Worm (Caenorhabditis elegans): ENCODE measurements around the gene F58D2.4.

F58D2.4 gene

ce11 chrIV:13188959-13189358 lies at the start of gene F58D2.4:
Gene F58D2.4, minus strand, starts transcription at chrIV:13189059.
- TF ChIP-seq ceh-14 (tag; optimal IDR thresholded peaks at IDR 0.05) (no peak), npax-4 (tag; optimal IDR thresholded peaks at IDR 0.05) (no peak), sox-2 (GFP tag; IDR thresholded peaks at IDR 0.05) (no peak), ahr-1 (tag; optimal IDR thresholded peaks at IDR 0.05) (no peak), pax-1 (tag; optimal IDR thresholded peaks at IDR 0.05) (no peak), ceh-34 (tag; optimal IDR thresholded peaks at IDR 0.05) (no peak), ets-4 (tag; optimal IDR thresholded peaks at IDR 0.05) (no peak), ztf-16 (tag; optimal IDR thresholded peaks at IDR 0.05) (no peak), K02D7.2 (tag; optimal IDR thresholded peaks at IDR 0.05) (no peak), pat-9 (tag; optimal IDR thresholded peaks at IDR 0.05) (no peak)

- no peak for TF ChIP-seq ceh-19 (GFP tag; optimal IDR thresholded peaks at IDR 0.05)
- TF ChIP-seq ceh-24 (tag; optimal IDR thresholded peaks at IDR 0.05): no peak
- TF ChIP-seq nhr-11 (tag; optimal IDR thresholded peaks at IDR 0.05): no peak
- no peak for TF ChIP-seq tbx-7 (tag; optimal IDR thresholded peaks at IDR 0.05)
- TF ChIP-seq ceh-31 (tag; optimal IDR thresholded peaks at IDR 0.05): no peak
- no peak for TF ChIP-seq lin-11 (tag; optimal IDR thresholded peaks at IDR 0.05)
- no peak for TF ChIP-seq pax-1 (tag; optimal IDR thresholded peaks at IDR 0.05)
- no peak for TF ChIP-seq pqm-1 (tag; optimal IDR thresholded peaks at IDR 0.05)
- TF ChIP-seq syd-9 (tag; optimal IDR thresholded peaks at IDR 0.05): no peak
- TF ChIP-seq hlh-6 (tag; optimal IDR thresholded peaks at IDR 0.05): no peak
- no peak for TF ChIP-seq nhr-232 (tag; optimal IDR thresholded peaks at IDR 0.05)
- no peak for TF ChIP-seq eyg-1 (tag; optimal IDR thresholded peaks at IDR 0.05)
- TF ChIP-seq ceh-18 (tag; optimal IDR thresholded peaks at IDR 0.05): no peak
- no peak for TF ChIP-seq tbx-2 (tag; optimal IDR thresholded peaks at IDR 0.05)
- no peak for TF ChIP-seq sdc-2 (tag; optimal IDR thresholded peaks at IDR 0.05)
Measured at ce11 chrIV:13236485-13236884, 47.6 kb upstream of the F58D2.4 start, which contains the start of gene pwp-1. Gene pwp-1, minus strand, starts transcription at chrIV:13236585.

DNA sequence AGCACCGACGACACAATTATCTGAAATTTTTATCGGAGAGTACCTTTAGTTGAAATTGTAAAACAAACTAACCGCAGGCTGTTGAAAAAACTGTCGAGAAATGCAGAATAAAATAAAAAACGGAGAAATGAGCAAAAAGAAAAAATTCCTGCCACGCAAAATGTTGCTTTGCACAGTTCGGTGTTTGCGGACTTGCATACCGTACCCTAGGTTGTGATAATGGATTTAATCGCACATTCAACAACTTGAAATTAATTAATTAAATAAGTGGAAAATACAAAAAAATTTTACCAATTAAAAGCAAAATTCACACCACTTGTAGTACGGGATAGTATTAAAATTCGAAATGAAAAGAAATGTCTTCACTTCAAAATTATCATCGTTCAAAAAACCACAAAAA lies 42.5 kb upstream of the F58D2.4 start:
- TF ChIP-seq unc-42 (tag; optimal IDR thresholded peaks at IDR 0.05): peak; percentile 77
- no peak for TF ChIP-seq ceh-19 (GFP tag; optimal IDR thresholded peaks at IDR 0.05)
- TF ChIP-seq nfya-1 (tag; optimal IDR thresholded peaks at IDR 0.05): peak; percentile 47

DNA sequence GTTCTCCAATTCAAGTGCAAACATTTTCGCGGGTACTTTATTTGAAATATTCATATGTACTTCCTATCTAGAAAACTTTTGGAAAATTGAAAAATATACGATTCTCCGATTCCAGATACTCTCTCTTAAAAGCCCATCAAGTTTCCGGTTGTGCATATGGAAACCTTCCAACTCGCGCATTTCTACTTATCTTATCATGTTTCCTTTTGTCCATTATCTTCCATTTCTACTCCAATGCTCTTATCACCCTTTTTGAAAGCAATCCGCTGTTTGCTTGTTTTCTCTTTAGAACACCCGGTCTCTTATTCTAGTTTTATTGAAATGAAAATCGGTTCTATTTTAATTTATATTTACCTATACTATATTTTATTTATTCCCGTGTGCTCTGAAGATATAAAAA lies 32.8 kb upstream of the F58D2.4 start, which contains the start of gene C48D1.5:
C48D1.5 (plus strand) TSS at position 301 of the 400 bp plus-strand sequence.
- TF ChIP-seq ceh-14 (tag; optimal IDR thresholded peaks at IDR 0.05): no peak
- TF ChIP-seq ztf-16 (tag; optimal IDR thresholded peaks at IDR 0.05): no peak
- no peak for TF ChIP-seq ceh-30 (tag; optimal IDR thresholded peaks at IDR 0.05)
- TF ChIP-seq ama-1 (optimal IDR thresholded peaks at IDR 0.05): no peak
- TF ChIP-seq elt-2 (tag; optimal IDR thresholded peaks at IDR 0.05): peak; percentile 88
- TF ChIP-seq dve-1 (tag; optimal IDR thresholded peaks at IDR 0.05): no peak
- TF ChIP-seq unc-86 (tag; optimal IDR thresholded peaks at IDR 0.05): no peak
- TF ChIP-seq Y22D7AL.16 (tag; optimal IDR thresholded peaks at IDR 0.05): no peak

- TF ChIP-seq dmd-4 (tag; optimal IDR thresholded peaks at IDR 0.05; ENCODE audit: borderline replicate concordance): no peak
- TF ChIP-seq K09A11.1 (tag; optimal IDR thresholded peaks at IDR 0.05; ENCODE audit: insufficient read depth): no peak
- TF ChIP-seq unc-42 (tag; optimal IDR thresholded peaks at IDR 0.05): peak; percentile 75
- no peak for TF ChIP-seq C08G9.2 (tag; optimal IDR thresholded peaks at IDR 0.05)
- no peak for TF ChIP-seq pqm-1 (tag; optimal IDR thresholded peaks at IDR 0.05)
Measured at ce11 chrIV:13220594-13220993, 31.7 kb upstream of the F58D2.4 start.

Measured in whole organism, late embryonic.